Fruit fly (Drosophila melanogaster): Measurements from ENCODE around the gene CG32808.
A peak's percentile ranks its signal among the peaks of the same experiment; 100 is the strongest.

dm6 chrX:1476848-1477247 is 7.2 kb upstream of the CG32808 start, which contains the start of the genes Rab27 and mei-38:
- no peak for TF ChIP-seq Clk (GFP tag; optimal IDR thresholded peaks at IDR 0.05)
- TF ChIP-seq Hr96 (GFP tag; optimal IDR thresholded peaks at IDR 0.05): no peak
- no peak for TF ChIP-seq CG5204 (GFP tag; optimal IDR thresholded peaks at IDR 0.05)
- peak; percentile 44 for TF ChIP-seq CG7101 (tag; optimal IDR thresholded peaks at IDR 0.05)
- TF ChIP-seq pad (GFP tag; optimal IDR thresholded peaks at IDR 0.05): peak; percentile 54
- no peak for TF ChIP-seq kay (GFP tag; ENCODE audit: borderline replicate concordance)
- no peak for TF ChIP-seq CG11617 (GFP tag; optimal IDR thresholded peaks at IDR 0.05)
- TF ChIP-seq CG1620 (GFP tag; optimal IDR thresholded peaks at IDR 0.05): peak; percentile 76
- TF ChIP-seq bab1 (GFP tag; optimal IDR thresholded peaks at IDR 0.05): peak; percentile 56
- TF ChIP-seq ovo (GFP tag; optimal IDR thresholded peaks at IDR 0.05): no peak
- no peak for TF ChIP-seq cic (GFP tag; optimal IDR thresholded peaks at IDR 0.05)
- no peak for TF ChIP-seq cnc (optimal IDR thresholded peaks at IDR 0.05)

Data from whole organism, adult.